Worm (Caenorhabditis elegans): ENCODE results near the gene F47B8.5.

Gene F47B8.5

ce11 chrV:14296499-14296898, 31.2 kb downstream of the F47B8.5 start, which contains the start of gene F14D7.3:
TSS of gene F14D7.3 (plus strand) at chrV:14296799.
- no peak for TF ChIP-seq ztf-26 (tag; optimal IDR thresholded peaks at IDR 0.05)
- no peak for TF ChIP-seq F10E7.11 (tag; optimal IDR thresholded peaks at IDR 0.05)
- TF ChIP-seq F55B11.4 (tag; optimal IDR thresholded peaks at IDR 0.05; ENCODE audit: borderline replicate concordance, insufficient read depth), result no peak
- no peak for TF ChIP-seq nfyb-1 (GFP tag; IDR thresholded peaks at IDR 0.05)

ce11 chrV:14294396-14294795, 33.3 kb downstream of the F47B8.5 start, which contains the start of gene F14D7.9:
TSS of gene F14D7.9 (plus strand) at chrV:14294696.
- TF ChIP-seq B0019.2 (GFP tag; conservative IDR thresholded peaks at IDR 0.05), result no peak
- TF ChIP-seq nhr-90 (tag; optimal IDR thresholded peaks at IDR 0.05), result no peak
- TF ChIP-seq dpff-1 (tag; optimal IDR thresholded peaks at IDR 0.05), result no peak

- TF ChIP-seq madf-8 (GFP tag; conservative IDR thresholded peaks at IDR 0.05), result peak; percentile 62
- no peak for TF ChIP-seq F55B11.4 (tag; optimal IDR thresholded peaks at IDR 0.05; ENCODE audit: borderline replicate concordance, insufficient read depth)
- TF ChIP-seq C17E4.6 (GFP tag; IDR thresholded peaks at IDR 0.05), result no peak
- TF ChIP-seq ekl-4 (GFP tag; IDR thresholded peaks at IDR 0.05), result no peak
- TF ChIP-seq aptf-2 (GFP tag; conservative IDR thresholded peaks at IDR 0.05), result peak; percentile 99
- TF ChIP-seq hmg-1.2 (GFP tag; IDR thresholded peaks at IDR 0.05), result peak; percentile 42; the same call in 1 of the 2 replicates
- TF ChIP-seq efl-1 (GFP tag; optimal IDR thresholded peaks at IDR 0.05), result peak; percentile 71
- TF ChIP-seq aptf-3 (GFP tag; IDR thresholded peaks at IDR 0.05), result peak; percentile 98
- no peak for TF ChIP-seq ztf-6 (GFP tag; IDR thresholded peaks at IDR 0.05)
- TF ChIP-seq F57C9.4 (tag; optimal IDR thresholded peaks at IDR 0.05), result no peak
- peak; percentile 50 for TF ChIP-seq xnd-1 (tag; optimal IDR thresholded peaks at IDR 0.05)
- TF ChIP-seq fkh-3 (tag; optimal IDR thresholded peaks at IDR 0.05), result no peak
- peak; percentile 80 for TF ChIP-seq madf-6 (GFP tag; IDR thresholded peaks at IDR 0.05)
- no peak for TF ChIP-seq B0035.1 (tag; optimal IDR thresholded peaks at IDR 0.05)
- no peak for TF ChIP-seq pha-4 (tag; optimal IDR thresholded peaks at IDR 0.05)
- TF ChIP-seq F33H1.4 (GFP tag; IDR thresholded peaks at IDR 0.05), result 0 out of 2 replicates have a peak, but pooled peaks have one; percentile 15
- peak; percentile 1 for TF ChIP-seq dpl-1 (GFP tag; optimal IDR thresholded peaks at IDR 0.05)
These were observed 33.9 kb downstream of the F47B8.5 start, which contains the start of gene F14D7.2 for ce11 chrV:14293667-14294194. TSS of gene F14D7.2 (minus strand) at chrV:14293717.

ce11 chrV:14290636-14291035, 37.0 kb downstream of the F47B8.5 start, which contains the start of gene F14D7.18:
TSS of gene F14D7.18 (minus strand) at chrV:14290736.
- TF ChIP-seq F55B11.4 (tag; optimal IDR thresholded peaks at IDR 0.05; ENCODE audit: borderline replicate concordance, insufficient read depth) (no peak), ztf-25 (GFP tag; IDR thresholded peaks at IDR 0.05) (no peak), tbx-9 (tag; optimal IDR thresholded peaks at IDR 0.05; ENCODE audit: borderline replicate concordance) (no peak)

- TF ChIP-seq bed-2 (GFP tag; IDR thresholded peaks at IDR 0.05) (no peak), aptf-3 (GFP tag; IDR thresholded peaks at IDR 0.05) (no peak), hrde-1 (tag; optimal IDR thresholded peaks at IDR 0.05; ENCODE audit: borderline replicate concordance) (no peak)
These were observed 38.3 kb downstream of the F47B8.5 start, which contains the start of gene F14D7.1 for ce11 chrV:14289363-14289762. TSS of gene F14D7.1 (minus strand) at chrV:14289463.

- no peak for TF ChIP-seq T26A5.8 (tag; optimal IDR thresholded peaks at IDR 0.05)
- no peak for TF ChIP-seq F23B12.7 (tag; optimal IDR thresholded peaks at IDR 0.05; ENCODE audit: insufficient read depth)
- TF ChIP-seq F39B2.1 (GFP tag; IDR thresholded peaks at IDR 0.05), result no peak
- TF ChIP-seq lsl-1 (GFP tag; optimal IDR thresholded peaks at IDR 0.05), result no peak
- no peak for TF ChIP-seq xnd-1 (tag; optimal IDR thresholded peaks at IDR 0.05)
- TF ChIP-seq Y79H2A.3 (GFP tag; conservative IDR thresholded peaks at IDR 0.05), result no peak
- 0 out of 2 replicates have a peak, but pooled peaks have one; percentile 18 for TF ChIP-seq madf-8 (GFP tag; conservative IDR thresholded peaks at IDR 0.05)
- TF ChIP-seq snpc-3.4 (tag; optimal IDR thresholded peaks at IDR 0.05), result no peak
- no peak for TF ChIP-seq chd-7 (tag; optimal IDR thresholded peaks at IDR 0.05)
- no peak for TF ChIP-seq sptf-2 (GFP tag; optimal IDR thresholded peaks at IDR 0.05)
- peak; percentile 34 for TF ChIP-seq dpl-1 (GFP tag; optimal IDR thresholded peaks at IDR 0.05)
- TF ChIP-seq efl-1 (GFP tag; optimal IDR thresholded peaks at IDR 0.05), result peak; percentile 78
- peak; percentile 52; the same call in 1 of the 2 replicates for TF ChIP-seq madf-6 (GFP tag; IDR thresholded peaks at IDR 0.05)
- TF ChIP-seq lag-1 (GFP tag; IDR thresholded peaks at IDR 0.05), result no peak
- no peak for TF ChIP-seq cebp-2 (GFP tag; IDR thresholded peaks at IDR 0.05)
- no peak for TF ChIP-seq tlf-1 (GFP tag; optimal IDR thresholded peaks at IDR 0.05)
- TF ChIP-seq somi-1 (GFP tag; optimal IDR thresholded peaks at IDR 0.05), result no peak
These were observed 41.9 kb downstream of the F47B8.5 start, which contains the start of gene F40G12.11 for ce11 chrV:14285803-14286202. TSS of gene F40G12.11 (plus strand) at chrV:14286171.
